Worm (Caenorhabditis elegans) whole organism, L3 larva: ENCODE measurements around the gene unc-23.

Source experiments
- ZK546.5 ChIP-seq: sonication (generic microtip); optimal IDR thresholded peaks from 2 replicates; lab custom pipeline; 2017; ENCODE audit warnings: missing biosample characterization, missing genetic modification characterization
- ama-1 ChIP-seq: fragments of 150-350 bp; optimal IDR thresholded peaks from 2 replicates; lab custom pipeline; 2018
- elt-3 ChIP-seq, 3 experiments: fragments of 150-350 bp in 1 of 3; sonication (generic microtip) in 2 of 3; optimal IDR thresholded peaks; 2 replicates in 2 of 3; 4 replicates in 1 of 3; lab custom pipeline; 2014 to 2017; ENCODE audit warnings: missing biosample characterization in 3 of 3, missing genetic modification characterization in 3 of 3
- jun-1 ChIP-seq: fragments of 150-350 bp; optimal IDR thresholded peaks from 2 replicates; lab custom pipeline; 2014; ENCODE audit warnings: missing biosample characterization, missing genetic modification reagents, missing genetic modification characterization

- TF ChIP-seq elt-3 (tag; optimal IDR thresholded peaks at IDR 0.05; lab: Kevin White, UChicago), result no peak
- TF ChIP-seq ZK546.5, result no peak
- TF ChIP-seq ama-1 (lab: Kevin White, UChicago), result no peak
- TF ChIP-seq jun-1 (tag; lab: Kevin White, UChicago), result no peak
These were observed 11.3 kb downstream of the unc-23 start, which contains the start of gene gck-1 for ce11 chrV:8947499-8947898.
